Fruit fly (Drosophila melanogaster): ENCODE measurements around the gene nerfin-2.

DNA sequence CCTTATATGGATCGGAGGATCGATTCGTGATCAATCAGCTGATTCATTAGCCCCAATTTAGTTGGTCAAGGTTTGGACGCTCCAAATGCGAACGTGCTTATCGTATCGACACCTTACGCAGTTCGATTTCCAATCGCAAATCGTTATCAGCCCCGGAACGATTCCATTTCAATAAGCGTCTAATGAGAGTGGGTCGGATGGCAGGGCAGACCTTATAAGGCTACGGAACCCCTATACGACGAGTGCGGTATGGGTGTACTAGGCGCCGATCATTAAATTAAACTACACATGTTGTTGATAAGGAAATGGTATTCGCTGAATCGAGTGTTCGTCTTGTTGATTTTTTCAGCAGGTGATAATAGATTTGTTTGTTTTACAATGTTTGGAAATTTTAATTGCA, 35.2 kb upstream of the nerfin-2 start:
- TF ChIP-seq Dll (optimal IDR thresholded peaks at IDR 0.05) (no peak), EcR (GFP tag; optimal IDR thresholded peaks at IDR 0.05) (no peak), psq (optimal IDR thresholded peaks at IDR 0.05) (no peak), pan (optimal IDR thresholded peaks at IDR 0.05) (no peak), usp (GFP tag; optimal IDR thresholded peaks at IDR 0.05) (no peak), CG8478 (optimal IDR thresholded peaks at IDR 0.05) (no peak)

Measured in whole organism.